Fruit fly (Drosophila melanogaster) Kc167 (cell line): Measurements from ENCODE around the gene Best1.

ENCODE experiments used
- Myc ChIP-seq: fragments of >200 bp; optimal IDR thresholded peaks from 2 replicates; lab custom pipeline; 2017; ENCODE audit warnings: missing external identifiers
- Sin3A ChIP-seq: fragments of >200 bp; optimal IDR thresholded peaks from 2 replicates; lab custom pipeline; 2018; ENCODE audit warnings: missing external identifiers
- h ChIP-seq: fragments of >200 bp; optimal IDR thresholded peaks from 3 replicates; lab custom pipeline; 2018; ENCODE audit warnings: missing external identifiers
- insv ChIP-seq: fragments of >200 bp; optimal IDR thresholded peaks from 3 replicates; lab custom pipeline; 2018; ENCODE audit warnings: missing external identifiers
- psq ChIP-seq: fragments of >200 bp; optimal IDR thresholded peaks from 2 replicates; lab custom pipeline; 2017; ENCODE audit warnings: missing external identifiers
- ttk ChIP-seq: sonication (Bioruptor generic); optimal IDR thresholded peaks from 2 replicates; lab custom pipeline; 2017; ENCODE audit warnings: missing external identifiers

Best1 gene

DNA sequence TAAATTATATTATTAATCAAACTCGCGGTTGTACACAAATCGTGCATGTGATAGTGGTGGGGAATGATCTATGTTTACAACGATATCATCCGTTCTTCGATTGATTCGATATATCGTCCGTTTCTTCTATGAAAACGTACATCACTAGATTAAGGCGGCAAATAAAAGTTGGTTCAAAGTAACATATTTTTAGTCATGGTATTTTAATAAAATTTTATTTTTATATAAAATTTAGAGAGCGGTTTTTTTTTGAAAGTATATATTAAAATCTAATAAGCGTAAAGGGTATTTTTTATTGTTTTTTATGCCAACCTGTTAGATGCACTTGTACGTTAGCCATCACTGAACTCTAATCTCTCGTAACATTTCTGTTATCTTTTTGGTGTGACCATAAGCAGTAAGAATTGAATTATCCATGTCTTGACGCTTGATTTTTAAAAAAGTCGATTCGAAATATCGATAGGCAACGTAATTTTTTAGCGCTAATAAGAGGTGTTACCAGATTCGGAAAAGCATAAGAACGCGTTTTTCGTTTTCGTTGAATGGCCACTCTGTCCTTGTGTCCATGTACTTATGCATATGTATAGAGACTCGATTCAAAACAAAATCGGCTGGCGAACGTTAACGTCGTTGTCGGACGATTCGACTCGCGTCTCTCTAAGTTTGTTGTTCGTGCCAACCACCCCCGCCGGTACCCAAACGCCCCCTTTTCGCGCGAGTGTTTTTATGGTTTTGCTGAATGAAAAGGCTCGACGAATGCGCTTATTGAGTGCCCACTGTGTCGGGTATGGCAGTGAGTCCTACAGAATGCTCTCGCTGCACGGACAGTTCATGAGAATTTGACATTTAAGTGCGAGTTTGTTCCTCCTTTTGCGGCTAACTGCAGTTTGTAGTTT lies 25.9 kb downstream of the Best1 start, which contains the start of the genes TAF1B and Invadolysin:
Gene TAF1B, minus strand, starts transcription at position 82 of the 896 bp plus-strand sequence.
Gene Invadolysin, plus strand, starts transcription at position 566 of the 896 bp plus-strand sequence.
- TF ChIP-seq ttk (lab: Kevin White, UChicago) (no peak), psq (lab: Kevin White, UChicago) (no peak), h (lab: Kevin White, UChicago) (no peak), Myc (lab: Kevin White, UChicago) (no peak), insv (no peak), Sin3A (no peak)

DNA sequence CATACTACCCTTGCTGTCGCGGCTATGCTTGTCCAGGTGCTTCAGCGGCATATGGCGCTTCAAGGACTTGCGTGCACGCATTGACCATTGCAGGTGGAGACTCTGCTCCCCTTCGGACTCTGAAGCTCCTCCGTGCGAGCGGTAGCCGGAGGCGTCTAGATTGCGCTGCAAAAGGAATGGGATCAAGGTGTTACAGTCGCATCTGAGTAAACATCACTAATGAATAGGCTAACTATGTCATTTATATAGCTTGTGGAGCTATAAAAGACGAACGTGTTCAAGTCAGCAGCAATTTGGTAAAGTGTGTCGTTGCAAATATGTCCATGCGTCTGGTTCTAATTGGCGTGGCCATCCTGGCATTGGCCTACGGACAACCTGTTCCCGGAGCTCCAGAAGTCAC lies 27.5 kb downstream of the Best1 start, which contains the start of gene CG42759:
Gene CG42759, plus strand, starts transcription at position 301 of the 400 bp plus-strand sequence.
- no peak for TF ChIP-seq ttk (lab: Kevin White, UChicago)
- no peak for TF ChIP-seq psq (lab: Kevin White, UChicago)
- no peak for TF ChIP-seq Sin3A
- no peak for TF ChIP-seq Myc (lab: Kevin White, UChicago)
- no peak for TF ChIP-seq insv
- TF ChIP-seq h (lab: Kevin White, UChicago): no peak

DNA sequence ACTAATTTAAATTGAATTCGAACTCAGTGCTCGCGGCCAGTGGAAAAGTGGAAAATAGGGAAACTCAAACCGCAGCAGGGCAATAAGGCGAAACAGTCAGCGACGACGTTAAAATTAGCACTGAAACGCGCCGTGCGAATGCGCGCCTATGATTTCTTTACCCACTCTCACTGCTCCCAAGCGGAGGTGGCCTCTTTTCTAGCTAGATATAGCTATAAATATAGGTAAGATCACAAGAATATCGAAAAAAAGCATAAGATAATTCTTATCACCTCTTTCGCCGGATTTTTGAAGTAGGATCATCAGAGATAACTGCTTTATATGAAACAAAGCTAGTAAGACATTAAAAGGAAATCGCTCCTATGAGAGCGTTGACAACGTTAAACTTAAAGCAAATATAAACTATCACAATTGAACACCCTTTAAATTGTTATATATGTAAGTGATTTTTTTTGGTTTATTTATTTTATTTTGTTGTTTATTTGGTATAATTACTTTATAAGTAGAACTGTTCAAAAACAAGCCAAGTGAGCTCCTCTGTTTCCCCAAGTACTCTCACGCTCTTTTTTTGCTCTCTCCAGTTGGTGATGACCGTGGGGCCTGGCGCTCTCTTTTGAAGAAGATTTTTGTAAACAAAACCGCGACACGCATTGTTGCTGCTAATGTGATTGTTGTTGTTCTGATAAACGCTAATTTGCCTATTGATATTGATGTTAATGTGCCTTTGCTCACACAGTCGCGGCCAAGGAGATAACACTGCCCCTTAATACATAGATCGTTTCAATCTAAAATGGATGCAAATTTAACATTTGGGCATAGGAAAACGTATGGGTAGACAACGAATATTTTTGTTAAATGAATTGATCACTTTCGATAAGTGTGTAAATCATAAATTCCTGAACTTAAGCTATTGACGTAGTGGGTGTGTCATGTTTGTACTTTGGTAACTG lies 30.4 kb downstream of the Best1 start, which contains the start of gene tws:
Gene tws, minus strand, starts transcription at position 124 of the 950 bp plus-strand sequence.
- TF ChIP-seq ttk (lab: Kevin White, UChicago) (no peak), insv (no peak), Sin3A (no peak), psq (lab: Kevin White, UChicago) (no peak), h (lab: Kevin White, UChicago) (no peak), Myc (lab: Kevin White, UChicago) (no peak)

DNA sequence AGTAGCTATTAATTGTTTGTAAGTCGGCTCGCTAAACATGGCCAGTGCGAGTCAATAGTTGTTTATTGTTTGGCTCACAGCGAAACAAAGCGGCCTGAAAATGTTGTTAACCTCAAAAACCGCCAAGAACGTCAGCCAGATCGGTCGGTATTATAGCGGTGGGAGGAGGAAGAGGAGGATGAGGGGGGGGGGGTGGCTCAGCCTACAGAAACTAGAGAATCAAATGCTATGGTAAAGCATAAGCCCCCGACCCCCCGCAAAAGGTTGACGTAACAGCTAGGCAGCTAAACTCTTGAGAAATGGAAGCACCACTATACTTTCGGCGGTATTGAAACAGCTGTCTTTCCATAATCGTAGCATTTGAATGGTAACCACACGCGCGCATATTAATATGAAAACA lies 31.4 kb downstream of the Best1 start:
- TF ChIP-seq insv (no peak), h (lab: Kevin White, UChicago) (no peak)

DNA sequence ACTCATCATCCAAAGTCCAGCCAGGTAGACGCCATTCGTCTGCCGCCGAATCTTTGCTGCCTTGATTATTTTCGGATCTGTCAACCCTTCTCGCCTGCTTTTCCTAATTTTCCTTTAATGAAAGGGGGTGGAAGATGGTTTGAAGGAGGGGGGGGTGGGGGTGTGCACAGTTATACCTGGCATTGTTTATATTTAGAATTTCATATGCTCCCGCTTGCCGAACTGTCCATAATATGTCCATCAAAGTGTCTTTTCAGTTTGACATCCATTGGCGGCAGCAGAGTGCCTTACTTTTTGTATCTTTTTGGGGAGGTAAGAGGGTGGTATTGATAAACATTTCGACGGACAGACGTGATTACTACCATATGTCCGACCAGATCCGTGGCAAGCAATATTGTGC lies 32.5 kb downstream of the Best1 start:
- TF ChIP-seq Sin3A (no peak), ttk (lab: Kevin White, UChicago) (no peak), Myc (lab: Kevin White, UChicago) (no peak), insv (no peak), h (lab: Kevin White, UChicago) (no peak), psq (lab: Kevin White, UChicago) (no peak)

DNA sequence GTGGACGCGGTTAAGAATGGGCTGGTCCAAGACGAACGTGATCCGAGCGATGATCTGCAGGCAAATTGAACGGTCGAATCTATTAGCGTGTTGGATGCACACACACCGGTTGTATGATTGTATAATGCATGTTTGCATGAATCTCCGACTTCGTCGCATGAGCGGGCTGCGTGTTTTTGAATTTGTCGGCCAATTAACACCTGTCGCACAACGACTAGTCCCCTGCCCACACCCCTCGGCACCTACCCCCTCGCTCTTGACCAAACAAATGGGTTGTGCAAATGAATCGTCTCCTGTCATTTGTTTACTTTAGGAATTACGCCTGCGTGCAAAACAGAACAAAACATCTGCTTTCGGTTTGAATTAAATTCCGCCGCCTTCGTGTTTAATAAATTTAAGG lies 35.3 kb downstream of the Best1 start:
- no peak for TF ChIP-seq insv

DNA sequence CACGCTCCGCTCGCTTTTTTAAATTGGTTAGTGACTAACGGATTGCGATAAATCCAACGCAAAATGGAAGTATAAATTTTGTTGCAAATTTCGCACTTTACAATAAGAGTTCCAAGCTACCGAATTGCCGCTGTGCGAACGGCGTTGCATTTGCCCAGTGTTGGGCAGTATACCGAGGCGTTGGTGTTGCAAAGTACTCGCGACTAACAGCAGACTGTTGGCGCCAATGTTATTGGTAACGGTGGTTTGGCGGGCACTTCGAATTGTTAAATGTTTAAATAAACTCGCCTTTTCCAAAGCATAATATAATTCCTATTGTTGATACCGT lies 36.0 kb downstream of the Best1 start:
- TF ChIP-seq psq (lab: Kevin White, UChicago) (peak; percentile 23), ttk (lab: Kevin White, UChicago) (no peak)

DNA sequence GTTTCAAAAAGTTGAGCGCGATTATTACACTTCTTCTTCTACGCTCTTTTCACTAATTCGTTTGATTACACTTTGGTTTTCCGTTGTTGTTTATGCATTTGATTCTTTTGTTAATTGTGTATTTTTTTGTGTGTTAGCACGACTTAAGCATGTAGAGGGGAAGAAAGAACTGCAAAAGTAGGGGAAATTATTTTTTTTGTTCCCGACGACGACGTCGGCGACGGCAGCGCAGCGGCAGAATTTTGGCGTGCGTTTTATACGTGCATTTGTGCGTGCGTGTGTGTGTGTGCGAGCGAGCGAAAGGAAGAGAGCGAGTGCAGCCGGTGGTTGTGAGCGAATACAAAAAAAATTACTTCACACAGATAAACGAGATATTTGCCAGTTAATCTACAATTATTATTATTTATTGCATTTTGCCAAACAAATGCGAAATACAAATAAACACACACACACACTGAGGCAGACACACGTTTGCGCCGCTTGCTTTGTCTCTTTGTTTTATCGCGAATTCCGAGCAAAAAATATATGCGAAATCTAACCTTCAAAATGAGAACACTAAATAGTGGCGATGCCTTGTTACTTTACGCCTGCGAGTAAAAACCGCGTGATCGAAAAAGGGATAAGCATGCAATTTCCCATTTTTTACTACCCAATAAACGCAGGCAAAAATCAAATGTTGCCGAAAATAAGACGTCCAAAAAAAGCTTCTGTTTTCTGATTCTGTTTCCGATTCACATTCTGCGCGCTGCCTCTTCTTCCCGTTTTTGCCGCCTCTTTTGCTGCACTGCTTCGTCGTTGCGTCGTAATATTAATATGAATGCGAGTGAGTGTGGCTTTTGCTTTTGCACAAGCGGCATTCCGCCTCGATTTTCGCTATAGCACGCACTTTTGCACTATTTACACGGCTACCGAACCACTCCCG lies 36.6 kb downstream of the Best1 start:
- TF ChIP-seq Sin3A (no peak), h (lab: Kevin White, UChicago) (no peak), Myc (lab: Kevin White, UChicago) (no peak), ttk (lab: Kevin White, UChicago) (no peak), insv (no peak), psq (lab: Kevin White, UChicago) (peak; percentile 69)

DNA sequence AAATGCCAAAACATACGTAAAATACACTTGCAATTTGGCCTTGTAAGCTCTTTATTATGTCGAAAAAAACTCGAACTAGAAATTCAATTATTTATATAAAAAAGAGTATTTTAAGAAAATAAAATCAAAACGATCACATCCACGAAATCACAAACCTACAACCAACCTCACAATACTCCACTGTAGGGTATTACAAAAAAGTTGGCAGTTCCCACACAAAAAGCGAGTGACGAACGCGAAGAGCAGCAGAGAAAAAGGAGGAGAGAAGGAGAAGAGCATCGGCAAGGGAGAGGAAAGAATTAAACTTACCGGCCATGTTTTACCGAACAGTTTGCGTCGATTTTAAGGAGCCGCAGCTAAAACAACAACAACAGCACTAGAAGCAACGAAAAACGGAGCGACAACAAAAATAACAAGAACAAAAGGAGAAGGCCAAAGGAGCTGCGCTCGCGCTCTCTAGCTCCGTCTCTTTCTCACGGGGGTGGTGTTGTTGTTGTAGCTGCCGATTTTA lies 37.3 kb downstream of the Best1 start:
- TF ChIP-seq psq (lab: Kevin White, UChicago) (no peak), h (lab: Kevin White, UChicago) (no peak), ttk (lab: Kevin White, UChicago) (no peak), insv (no peak), Myc (lab: Kevin White, UChicago) (no peak), Sin3A (no peak)

DNA sequence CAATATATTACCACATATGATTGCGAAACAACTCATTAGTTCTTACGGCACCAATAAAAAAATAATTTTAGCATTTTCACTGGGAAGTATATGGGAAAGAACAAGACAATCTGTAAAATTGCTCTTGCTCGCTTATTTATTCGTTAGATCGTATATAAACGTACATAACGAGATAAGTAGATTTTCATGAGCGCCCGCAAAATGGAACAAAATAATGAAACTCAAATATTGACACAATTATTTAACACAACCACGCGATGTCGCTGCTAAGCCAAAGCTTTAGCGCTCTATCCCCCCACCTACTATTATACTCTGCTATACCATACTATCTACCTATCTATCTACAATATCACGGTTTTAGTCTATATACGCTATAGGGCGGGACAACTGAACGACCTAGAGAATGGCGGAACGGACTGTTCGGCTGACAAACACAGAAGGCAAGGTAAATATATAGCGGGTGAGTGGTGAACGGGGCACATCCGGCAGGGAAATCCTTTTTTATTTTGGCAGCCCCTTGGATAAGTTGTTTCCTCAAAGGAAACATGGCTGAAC lies 39.2 kb downstream of the Best1 start:
- TF ChIP-seq h (lab: Kevin White, UChicago): no peak
- TF ChIP-seq insv: no peak
- TF ChIP-seq ttk (lab: Kevin White, UChicago): no peak
- TF ChIP-seq psq (lab: Kevin White, UChicago): no peak
- no peak for TF ChIP-seq Myc (lab: Kevin White, UChicago)
- no peak for TF ChIP-seq Sin3A

DNA sequence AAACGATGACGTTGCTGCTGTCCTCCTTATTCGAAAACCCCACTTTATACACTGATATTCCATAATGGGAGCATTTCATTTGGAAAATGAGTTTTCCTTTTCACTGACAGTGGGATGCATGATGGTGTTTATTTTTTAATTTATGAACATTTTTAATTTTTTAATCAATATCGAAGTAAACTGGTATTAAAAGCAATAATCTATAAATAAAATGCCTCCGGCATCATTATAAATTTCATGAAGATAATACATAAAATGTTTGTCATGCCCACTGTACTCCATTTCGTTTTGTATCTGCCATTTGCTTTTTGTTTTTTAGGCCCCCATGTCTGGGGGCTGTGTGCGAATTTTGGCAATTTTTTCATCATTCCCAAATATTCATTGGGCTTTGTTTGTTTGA lies 40.2 kb downstream of the Best1 start:
- no peak for TF ChIP-seq psq (lab: Kevin White, UChicago)
